Fruit fly (Drosophila melanogaster): ENCODE results near the gene Cht7.

Cht7 gene

DNA sequence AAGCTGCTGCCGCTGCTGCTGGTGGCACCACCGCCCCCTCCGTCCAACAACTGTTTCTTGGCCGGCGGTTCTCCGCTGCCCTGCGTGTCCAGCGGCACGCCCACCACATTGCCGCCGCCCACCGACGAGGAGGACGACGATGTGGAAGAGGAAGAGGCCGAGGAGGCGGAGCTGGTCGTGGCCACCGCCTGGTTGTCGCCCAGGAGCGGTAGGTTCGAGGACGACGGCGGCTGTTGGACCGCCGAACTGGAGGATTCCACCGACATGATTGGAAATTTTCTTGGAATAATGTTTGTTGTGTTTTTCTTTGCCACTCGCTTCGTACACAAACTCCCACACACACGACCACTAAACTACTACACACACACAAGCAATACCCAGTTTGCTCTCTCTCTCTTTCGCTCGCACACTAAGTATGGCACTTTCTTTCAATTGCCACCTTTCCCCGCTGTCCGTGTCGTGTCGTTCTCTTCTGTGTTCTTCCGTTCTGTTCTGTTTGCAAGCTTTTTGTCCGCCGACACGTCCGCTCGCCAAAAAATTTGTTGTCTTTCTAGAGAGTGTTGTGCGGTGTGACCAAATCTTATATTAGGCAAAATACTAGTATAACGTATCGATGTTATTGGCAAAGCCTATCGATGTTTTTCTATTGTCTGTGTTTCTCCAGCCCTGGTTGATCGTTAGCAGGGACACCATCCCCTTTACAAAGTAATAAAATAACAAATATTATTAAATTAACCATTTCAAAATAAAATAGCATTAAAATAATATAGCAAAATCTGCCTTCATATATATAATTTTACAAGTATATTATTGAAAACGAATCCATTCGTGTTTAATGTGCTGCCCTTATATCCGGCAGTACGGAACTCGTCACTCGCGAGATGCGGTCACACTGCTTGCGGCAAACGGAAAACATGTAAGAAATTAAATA is 36.2 kb downstream of the Cht7 start, which contains the start of the genes CG32486 and PAN3 (continued):
- no peak for TF ChIP-seq CG7357 (GFP tag; IDR thresholded peaks at IDR 0.05)
- peak; percentile 20 for TF ChIP-seq CG13123 (GFP tag; optimal IDR thresholded peaks at IDR 0.05)
- no peak for TF ChIP-seq slp2 (GFP tag; optimal IDR thresholded peaks at IDR 0.05)
- no peak for TF ChIP-seq Mes4 (GFP tag; optimal IDR thresholded peaks at IDR 0.05)
- no peak for TF ChIP-seq Aef1 (GFP tag; IDR thresholded peaks at IDR 0.05)
- peak; percentile 20 for TF ChIP-seq pho (GFP tag; optimal IDR thresholded peaks at IDR 0.05)
- TF ChIP-seq ATbp (GFP tag; optimal IDR thresholded peaks at IDR 0.05), result peak; percentile 21
- peak; percentile 76 for TF ChIP-seq pita (GFP tag; optimal IDR thresholded peaks at IDR 0.05)
- TF ChIP-seq Dfd (GFP tag; optimal IDR thresholded peaks at IDR 0.05), result no peak
- TF ChIP-seq ind (GFP tag; optimal IDR thresholded peaks at IDR 0.05), result peak; percentile 8
- TF ChIP-seq NC2α (GFP tag; optimal IDR thresholded peaks at IDR 0.05), result no peak
- TF ChIP-seq cas (GFP tag; IDR thresholded peaks at IDR 0.05), result peak; percentile 18; the same call in 1 of the 2 replicates
- TF ChIP-seq schlank (tag; optimal IDR thresholded peaks at IDR 0.05), result no peak
- TF ChIP-seq nerfin-2 (GFP tag; IDR thresholded peaks at IDR 0.05; ENCODE audit: partially characterized antibody), result no peak
- TF ChIP-seq CG16815 (GFP tag; optimal IDR thresholded peaks at IDR 0.05), result no peak
- peak; percentile 47 for TF ChIP-seq lbe (GFP tag; optimal IDR thresholded peaks at IDR 0.05)
- no peak for TF ChIP-seq Dip2 (GFP tag; IDR thresholded peaks at IDR 0.05)
- TF ChIP-seq vvl (GFP tag; IDR thresholded peaks at IDR 0.05), result peak; percentile 59
- peak; percentile 69 for TF ChIP-seq CG7963 (GFP tag; IDR thresholded peaks at IDR 0.05; ENCODE audit: partially characterized antibody)
- no peak for TF ChIP-seq wor (GFP tag; IDR thresholded peaks at IDR 0.05)
- TF ChIP-seq ab (GFP tag; optimal IDR thresholded peaks at IDR 0.05), result peak; percentile 81
- TF ChIP-seq CG17361 (GFP tag; IDR thresholded peaks at IDR 0.05), result peak; percentile 43; the same call in 2 of the 3 replicates
- peak; percentile 67 for TF ChIP-seq Neu2 (GFP tag; optimal IDR thresholded peaks at IDR 0.05; ENCODE audit: borderline replicate concordance)
- no peak for TF ChIP-seq CG4854 (GFP tag; optimal IDR thresholded peaks at IDR 0.05)
- TF ChIP-seq CG12155 (GFP tag; optimal IDR thresholded peaks at IDR 0.05), result peak; percentile 51
- peak; percentile 54 for TF ChIP-seq gem (tag; optimal IDR thresholded peaks at IDR 0.05)
- peak; percentile 47 for TF ChIP-seq Hey (tag; optimal IDR thresholded peaks at IDR 0.05)
- TF ChIP-seq Awh (GFP tag; IDR thresholded peaks at IDR 0.05), result peak; percentile 51; the same call in 1 of the 2 replicates
- peak; percentile 8 for TF ChIP-seq CG10654 (GFP tag; optimal IDR thresholded peaks at IDR 0.05)
- TF ChIP-seq odd (GFP tag; optimal IDR thresholded peaks at IDR 0.05), result no peak
- peak; percentile 93 for TF ChIP-seq trem (tag; optimal IDR thresholded peaks at IDR 0.05)
- TF ChIP-seq Jarid2 (GFP tag; optimal IDR thresholded peaks at IDR 0.05), result peak; percentile 94
- TF ChIP-seq Deaf1 (tag; optimal IDR thresholded peaks at IDR 0.05), result peak; percentile 55
- TF ChIP-seq CG14965 (GFP tag; optimal IDR thresholded peaks at IDR 0.05; ENCODE audit: borderline replicate concordance), result no peak
- TF ChIP-seq Rfx (GFP tag; IDR thresholded peaks at IDR 0.05), result peak; percentile 65
- peak; percentile 85 for TF ChIP-seq sr (GFP tag; IDR thresholded peaks at IDR 0.05)
- TF ChIP-seq Lhr (GFP tag; optimal IDR thresholded peaks at IDR 0.05), result peak; percentile 94
- peak; percentile 33 for TF ChIP-seq CG8089 (GFP tag; optimal IDR thresholded peaks at IDR 0.05)
- TF ChIP-seq CG12219 (GFP tag; optimal IDR thresholded peaks at IDR 0.05), result no peak
- peak; percentile 82 for TF ChIP-seq mirr (GFP tag; optimal IDR thresholded peaks at IDR 0.05)
- TF ChIP-seq sens-2 (GFP tag; IDR thresholded peaks at IDR 0.05), result no peak
- TF ChIP-seq yki (optimal IDR thresholded peaks at IDR 0.05), result no peak
- TF ChIP-seq CG2116 (GFP tag; optimal IDR thresholded peaks at IDR 0.05), result peak; percentile 83
- no peak for TF ChIP-seq toy (GFP tag; IDR thresholded peaks at IDR 0.05)
- no peak for TF ChIP-seq Tbp (GFP tag; optimal IDR thresholded peaks at IDR 0.05)
- TF ChIP-seq CG13894 (tag; optimal IDR thresholded peaks at IDR 0.05), result peak; percentile 87
- no peak; the same call in 1 of the 2 replicates for TF ChIP-seq slbo (GFP tag; IDR thresholded peaks at IDR 0.05)
- peak; percentile 60; the same call in 1 of the 3 replicates for TF ChIP-seq ci (GFP tag; IDR thresholded peaks at IDR 0.05)
- TF ChIP-seq al (GFP tag; IDR thresholded peaks at IDR 0.05), result no peak
- TF ChIP-seq emc (GFP tag; optimal IDR thresholded peaks at IDR 0.05), result no peak

Measured in whole organism, embryonic.